Fruit fly (Drosophila melanogaster): ENCODE results near the gene CG15005.

The CG15005 gene

dm6 chr3L:4186659-4187058 lies 17.5 kb downstream of the CG15005 start, which contains the start of gene VhaM9.7-c:
VhaM9.7-c (minus strand) TSS chr3L:4186865.
- TF ChIP-seq Mnt (GFP tag; optimal IDR thresholded peaks at IDR 0.05) (peak; percentile 47), pad (GFP tag; optimal IDR thresholded peaks at IDR 0.05) (peak; percentile 55), cic (GFP tag; optimal IDR thresholded peaks at IDR 0.05) (no peak), CG33017 (tag; optimal IDR thresholded peaks at IDR 0.05) (peak; percentile 10), toe (GFP tag; optimal IDR thresholded peaks at IDR 0.05) (peak; percentile 44), CG7101 (tag; optimal IDR thresholded peaks at IDR 0.05) (peak; percentile 70), CG5204 (GFP tag; optimal IDR thresholded peaks at IDR 0.05) (peak; percentile 48), kay (GFP tag; ENCODE audit: borderline replicate concordance) (no peak), CG14711 (tag; optimal IDR thresholded peaks at IDR 0.05) (peak; percentile 50), Clk (GFP tag; optimal IDR thresholded peaks at IDR 0.05) (no peak), CG1620 (GFP tag; optimal IDR thresholded peaks at IDR 0.05) (peak; percentile 78), CG11617 (GFP tag; optimal IDR thresholded peaks at IDR 0.05) (no peak), Hr96 (GFP tag; optimal IDR thresholded peaks at IDR 0.05) (peak; percentile 55), CG7045 (GFP tag; optimal IDR thresholded peaks at IDR 0.05) (peak; percentile 46), tj (GFP tag; optimal IDR thresholded peaks at IDR 0.05) (no peak), CG12768 (GFP tag; optimal IDR thresholded peaks at IDR 0.05) (peak; percentile 46), cnc (optimal IDR thresholded peaks at IDR 0.05) (no peak), Crg-1 (GFP tag; optimal IDR thresholded peaks at IDR 0.05) (peak; percentile 73), bab1 (GFP tag; optimal IDR thresholded peaks at IDR 0.05) (peak; percentile 18), ovo (GFP tag; optimal IDR thresholded peaks at IDR 0.05) (no peak)

DNA sequence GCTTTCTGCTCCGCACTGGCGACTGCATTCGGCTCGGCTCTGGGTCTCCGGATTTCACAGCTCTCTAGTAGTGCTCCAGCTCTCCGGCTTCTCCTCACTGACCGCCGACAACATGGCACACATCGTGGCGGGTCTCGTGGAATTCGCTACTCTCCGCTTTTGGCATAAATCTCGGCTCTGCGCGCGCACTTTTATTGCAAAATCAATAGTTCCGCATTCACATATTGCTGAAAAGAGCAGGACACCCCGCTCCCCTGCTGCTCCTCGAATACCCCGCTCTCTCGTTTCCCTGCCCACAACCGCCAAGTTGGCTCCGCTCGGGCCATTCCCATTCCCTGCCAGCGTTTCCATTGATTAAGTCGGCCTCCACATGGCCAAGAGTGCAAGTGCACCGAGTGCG lies 18.9 kb downstream of the CG15005 start:
- TF ChIP-seq bab1 (GFP tag; optimal IDR thresholded peaks at IDR 0.05) (no peak), Mnt (GFP tag; optimal IDR thresholded peaks at IDR 0.05) (peak; percentile 85), cic (GFP tag; optimal IDR thresholded peaks at IDR 0.05) (peak; percentile 74)

- TF ChIP-seq Hr96 (GFP tag; optimal IDR thresholded peaks at IDR 0.05), result no peak
- no peak for TF ChIP-seq toe (GFP tag; optimal IDR thresholded peaks at IDR 0.05)
- TF ChIP-seq pad (GFP tag; optimal IDR thresholded peaks at IDR 0.05), result no peak
- no peak for TF ChIP-seq CG11617 (GFP tag; optimal IDR thresholded peaks at IDR 0.05)
- no peak for TF ChIP-seq Mnt (GFP tag; optimal IDR thresholded peaks at IDR 0.05)
- TF ChIP-seq Crg-1 (GFP tag; optimal IDR thresholded peaks at IDR 0.05), result no peak
- no peak for TF ChIP-seq CG5204 (GFP tag; optimal IDR thresholded peaks at IDR 0.05)
- no peak for TF ChIP-seq kay (GFP tag; ENCODE audit: borderline replicate concordance)
- TF ChIP-seq CG1620 (GFP tag; optimal IDR thresholded peaks at IDR 0.05), result no peak
- no peak for TF ChIP-seq CG12768 (GFP tag; optimal IDR thresholded peaks at IDR 0.05)
- TF ChIP-seq cic (GFP tag; optimal IDR thresholded peaks at IDR 0.05), result no peak
- no peak for TF ChIP-seq CG14711 (tag; optimal IDR thresholded peaks at IDR 0.05)
- TF ChIP-seq tj (GFP tag; optimal IDR thresholded peaks at IDR 0.05), result no peak
- TF ChIP-seq cnc (optimal IDR thresholded peaks at IDR 0.05), result no peak
- TF ChIP-seq CG7045 (GFP tag; optimal IDR thresholded peaks at IDR 0.05), result no peak
- no peak for TF ChIP-seq Clk (GFP tag; optimal IDR thresholded peaks at IDR 0.05)
- no peak for TF ChIP-seq bab1 (GFP tag; optimal IDR thresholded peaks at IDR 0.05)
- TF ChIP-seq CG7101 (tag; optimal IDR thresholded peaks at IDR 0.05), result no peak
- TF ChIP-seq CG33017 (tag; optimal IDR thresholded peaks at IDR 0.05), result no peak
- TF ChIP-seq ovo (GFP tag; optimal IDR thresholded peaks at IDR 0.05), result no peak
Measured at dm6 chr3L:4184563-4184962, 19.6 kb downstream of the CG15005 start, which contains the start of gene Teh3. Teh3 (minus strand) TSS chr3L:4184663.

dm6 chr3L:4177981-4178562 lies 26.1 kb downstream of the CG15005 start, which contains the start of gene Teh4:
Teh4 (minus strand) TSS chr3L:4178270.
- no peak for TF ChIP-seq CG11617 (GFP tag; optimal IDR thresholded peaks at IDR 0.05)
- TF ChIP-seq CG14711 (tag; optimal IDR thresholded peaks at IDR 0.05), result no peak
- TF ChIP-seq tj (GFP tag; optimal IDR thresholded peaks at IDR 0.05), result no peak
- no peak for TF ChIP-seq CG12768 (GFP tag; optimal IDR thresholded peaks at IDR 0.05)
- peak; percentile 27 for TF ChIP-seq CG5204 (GFP tag; optimal IDR thresholded peaks at IDR 0.05)
- TF ChIP-seq toe (GFP tag; optimal IDR thresholded peaks at IDR 0.05), result peak; percentile 8
- peak; percentile 0 for TF ChIP-seq CG7045 (GFP tag; optimal IDR thresholded peaks at IDR 0.05)
- no peak for TF ChIP-seq CG1620 (GFP tag; optimal IDR thresholded peaks at IDR 0.05)
- TF ChIP-seq bab1 (GFP tag; optimal IDR thresholded peaks at IDR 0.05), result no peak

DNA sequence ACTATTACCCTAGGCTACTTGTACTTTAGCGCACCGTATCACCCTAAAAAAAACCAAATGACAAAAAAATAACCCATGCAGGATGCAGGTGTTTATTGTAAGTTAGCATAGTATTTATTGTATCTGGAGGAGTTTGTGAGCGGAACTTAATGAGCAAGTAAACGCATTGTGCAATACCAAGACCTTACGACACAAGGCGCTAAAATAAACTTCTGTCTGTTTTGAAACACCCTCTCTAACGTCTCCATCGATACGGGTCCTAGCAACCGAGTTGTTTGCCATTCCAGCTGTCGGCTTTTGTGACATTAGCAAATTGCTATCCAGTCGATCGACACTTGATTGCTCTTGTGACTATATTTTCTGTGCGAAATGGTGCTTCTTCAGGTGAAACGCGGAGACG lies 30.6 kb downstream of the CG15005 start, which contains the start of gene CG18675:
CG18675 (plus strand) TSS at position 301 of the 400 bp plus-strand sequence.
- no peak for TF ChIP-seq bab1 (GFP tag; optimal IDR thresholded peaks at IDR 0.05)
- no peak for TF ChIP-seq CG5204 (GFP tag; optimal IDR thresholded peaks at IDR 0.05)
- TF ChIP-seq CG12768 (GFP tag; optimal IDR thresholded peaks at IDR 0.05), result no peak
- TF ChIP-seq cic (GFP tag; optimal IDR thresholded peaks at IDR 0.05), result no peak
- TF ChIP-seq kay (GFP tag; ENCODE audit: borderline replicate concordance), result no peak
- TF ChIP-seq cnc (optimal IDR thresholded peaks at IDR 0.05), result no peak
- TF ChIP-seq ovo (GFP tag; optimal IDR thresholded peaks at IDR 0.05), result no peak
- no peak for TF ChIP-seq CG14711 (tag; optimal IDR thresholded peaks at IDR 0.05)
- no peak for TF ChIP-seq tj (GFP tag; optimal IDR thresholded peaks at IDR 0.05)
- TF ChIP-seq Crg-1 (GFP tag; optimal IDR thresholded peaks at IDR 0.05), result no peak
- TF ChIP-seq Hr96 (GFP tag; optimal IDR thresholded peaks at IDR 0.05), result no peak
- no peak for TF ChIP-seq CG33017 (tag; optimal IDR thresholded peaks at IDR 0.05)
- TF ChIP-seq CG7045 (GFP tag; optimal IDR thresholded peaks at IDR 0.05), result no peak

DNA sequence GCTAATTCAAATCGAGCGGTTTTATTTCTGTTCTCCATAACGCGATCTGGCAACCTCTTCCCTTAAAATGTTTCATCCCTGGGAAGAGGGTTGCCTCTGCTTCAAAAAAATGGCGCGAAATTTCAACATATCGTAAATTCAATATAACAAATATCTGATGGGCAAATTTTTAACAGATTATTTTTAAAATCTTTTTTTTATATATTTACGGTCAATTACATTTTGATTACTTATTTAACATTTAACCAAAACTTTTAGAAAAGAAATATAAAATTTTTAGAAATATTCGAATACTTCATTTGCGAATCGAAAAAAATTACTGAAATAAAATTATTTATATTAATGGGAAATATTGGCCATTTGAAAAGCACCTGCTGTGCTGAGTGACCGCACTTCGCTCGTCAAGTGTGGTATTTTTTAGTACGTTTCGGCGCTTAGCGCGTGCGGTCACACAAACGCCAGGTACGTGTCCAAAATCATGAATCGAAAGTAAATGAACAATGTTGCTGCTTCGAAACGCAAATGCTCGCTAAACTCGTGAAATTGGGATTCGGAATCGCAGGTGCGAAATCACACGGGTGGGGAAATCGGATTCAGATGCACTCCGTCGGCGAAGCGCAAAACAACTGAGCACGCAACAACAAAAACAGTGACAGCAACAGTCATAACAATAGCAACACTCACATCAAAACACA lies 34.0 kb downstream of the CG15005 start, which contains the start of gene Ero1L:
Ero1L (plus strand) TSS at position 448 of the 695 bp plus-strand sequence.
- peak; percentile 8 for TF ChIP-seq pad (GFP tag; optimal IDR thresholded peaks at IDR 0.05)
- TF ChIP-seq CG33017 (tag; optimal IDR thresholded peaks at IDR 0.05), result peak; percentile 19
- TF ChIP-seq Clk (GFP tag; optimal IDR thresholded peaks at IDR 0.05), result no peak
- no peak for TF ChIP-seq CG11617 (GFP tag; optimal IDR thresholded peaks at IDR 0.05)
- TF ChIP-seq ovo (GFP tag; optimal IDR thresholded peaks at IDR 0.05), result no peak
- TF ChIP-seq CG14711 (tag; optimal IDR thresholded peaks at IDR 0.05), result peak; percentile 99
- TF ChIP-seq CG1620 (GFP tag; optimal IDR thresholded peaks at IDR 0.05), result no peak
- no peak for TF ChIP-seq tj (GFP tag; optimal IDR thresholded peaks at IDR 0.05)
- TF ChIP-seq CG7101 (tag; optimal IDR thresholded peaks at IDR 0.05), result peak; percentile 11
- no peak for TF ChIP-seq Crg-1 (GFP tag; optimal IDR thresholded peaks at IDR 0.05)
- peak; percentile 38 for TF ChIP-seq cic (GFP tag; optimal IDR thresholded peaks at IDR 0.05)
- TF ChIP-seq kay (GFP tag; ENCODE audit: borderline replicate concordance), result peak; percentile 93
- TF ChIP-seq CG5204 (GFP tag; optimal IDR thresholded peaks at IDR 0.05), result peak; percentile 17
- no peak for TF ChIP-seq cnc (optimal IDR thresholded peaks at IDR 0.05)
- peak; percentile 41 for TF ChIP-seq CG7045 (GFP tag; optimal IDR thresholded peaks at IDR 0.05)
- TF ChIP-seq Hr96 (GFP tag; optimal IDR thresholded peaks at IDR 0.05), result peak; percentile 16
- TF ChIP-seq bab1 (GFP tag; optimal IDR thresholded peaks at IDR 0.05), result peak; percentile 52
- TF ChIP-seq toe (GFP tag; optimal IDR thresholded peaks at IDR 0.05), result peak; percentile 48
- peak; percentile 60 for TF ChIP-seq Mnt (GFP tag; optimal IDR thresholded peaks at IDR 0.05)
- no peak for TF ChIP-seq CG12768 (GFP tag; optimal IDR thresholded peaks at IDR 0.05)
